Fruit fly (Drosophila melanogaster): ENCODE results near the gene CG8003.

Gene CG8003

dm6 chr3L:10678545-10679067 is 17.3 kb downstream of the CG8003 start (continued):
- TF ChIP-seq Optix (GFP tag; IDR thresholded peaks at IDR 0.05) = no peak
- no peak for TF ChIP-seq corto (GFP tag; optimal IDR thresholded peaks at IDR 0.05)
- peak; percentile 34; the same call in 1 of the 3 replicates for TF ChIP-seq CG34224 (GFP tag; IDR thresholded peaks at IDR 0.05; ENCODE audit: partially characterized antibody)
- TF ChIP-seq org-1 (GFP tag; optimal IDR thresholded peaks at IDR 0.05) = peak; percentile 98
- TF ChIP-seq CG43689 (GFP tag; IDR thresholded peaks at IDR 0.05) = peak; percentile 68; the same call in 1 of the 2 replicates
- TF ChIP-seq HmgZ (tag; optimal IDR thresholded peaks at IDR 0.05) = peak; percentile 94
- peak in 1 of 3 experiments; percentile 95 for TF ChIP-seq lola (GFP tag; optimal IDR thresholded peaks at IDR 0.05)
- TF ChIP-seq H2.0 (GFP tag; IDR thresholded peaks at IDR 0.05) = peak; percentile 87
- peak; percentile 91 for TF ChIP-seq CG9215 (GFP tag; IDR thresholded peaks at IDR 0.05)
- TF ChIP-seq dimm (GFP tag; IDR thresholded peaks at IDR 0.05) = no peak; the same call in 1 of the 2 replicates
- no peak for TF ChIP-seq HLH4C (GFP tag; IDR thresholded peaks at IDR 0.05; ENCODE audit: partially characterized antibody)
- TF ChIP-seq CG12104 (GFP tag; optimal IDR thresholded peaks at IDR 0.05) = peak; percentile 96
- no peak for TF ChIP-seq Lpt (GFP tag; optimal IDR thresholded peaks at IDR 0.05)
- TF ChIP-seq eyg (GFP tag; optimal IDR thresholded peaks at IDR 0.05) = peak; percentile 76
- peak; percentile 98 for TF ChIP-seq gcm (GFP tag; optimal IDR thresholded peaks at IDR 0.05)
- TF ChIP-seq CG9609 (GFP tag; optimal IDR thresholded peaks at IDR 0.05) = peak; percentile 85
- peak in 1 of 2 experiments; percentile 75 for TF ChIP-seq insv (GFP tag; optimal IDR thresholded peaks at IDR 0.05)
- TF ChIP-seq Hey (tag; optimal IDR thresholded peaks at IDR 0.05) = peak; percentile 67
- peak; percentile 96 for TF ChIP-seq CG6689 (GFP tag; IDR thresholded peaks at IDR 0.05)
- TF ChIP-seq CG4820 (GFP tag; optimal IDR thresholded peaks at IDR 0.05) = peak; percentile 86
- TF ChIP-seq Opbp (GFP tag; IDR thresholded peaks at IDR 0.05; ENCODE audit: partially characterized antibody) = no peak
- peak; percentile 92 for TF ChIP-seq dmrt11E (tag; optimal IDR thresholded peaks at IDR 0.05)
- peak; percentile 91 for TF ChIP-seq CG4424 (GFP tag; optimal IDR thresholded peaks at IDR 0.05)
- peak; percentile 80 for TF ChIP-seq CG10462 (GFP tag; optimal IDR thresholded peaks at IDR 0.05)
- peak; percentile 79 for TF ChIP-seq Atf3 (GFP tag; optimal IDR thresholded peaks at IDR 0.05)
- TF ChIP-seq CG8924 (tag; optimal IDR thresholded peaks at IDR 0.05) = peak; percentile 98
- TF ChIP-seq CG6272 (GFP tag; IDR thresholded peaks at IDR 0.05) = peak; percentile 76
- TF ChIP-seq CG18262 (tag; optimal IDR thresholded peaks at IDR 0.05) = peak; percentile 99
- peak; percentile 81 for TF ChIP-seq NFAT (GFP tag; IDR thresholded peaks at IDR 0.05)
- peak; percentile 89 for TF ChIP-seq ems (GFP tag; optimal IDR thresholded peaks at IDR 0.05)
- TF ChIP-seq CG32772 (GFP tag; IDR thresholded peaks at IDR 0.05) = peak; percentile 92
- peak; percentile 90 for TF ChIP-seq zfh2 (GFP tag; optimal IDR thresholded peaks at IDR 0.05)
- peak; percentile 88 for TF ChIP-seq NC2α (GFP tag; optimal IDR thresholded peaks at IDR 0.05)
- TF ChIP-seq CG6791 (GFP tag; IDR thresholded peaks at IDR 0.05; ENCODE audit: partially characterized antibody) = no peak
- peak; percentile 67 for TF ChIP-seq gcm2 (GFP tag; optimal IDR thresholded peaks at IDR 0.05)
- peak; percentile 92 for TF ChIP-seq CG4404 (GFP tag; IDR thresholded peaks at IDR 0.05)
- TF ChIP-seq Rfx (GFP tag; IDR thresholded peaks at IDR 0.05) = peak; percentile 91
- peak; percentile 97 for TF ChIP-seq CG18599 (GFP tag; optimal IDR thresholded peaks at IDR 0.05)
- peak; percentile 88 for TF ChIP-seq toy (GFP tag; IDR thresholded peaks at IDR 0.05)
- TF ChIP-seq repo (GFP tag; optimal IDR thresholded peaks at IDR 0.05) = peak; percentile 81
- TF ChIP-seq CG2712 (tag; optimal IDR thresholded peaks at IDR 0.05) = peak; percentile 98
- TF ChIP-seq HmgD (GFP tag; optimal IDR thresholded peaks at IDR 0.05) = peak; percentile 60
- peak; percentile 92 for TF ChIP-seq pros (GFP tag; optimal IDR thresholded peaks at IDR 0.05)
- TF ChIP-seq MESR4 (GFP tag; optimal IDR thresholded peaks at IDR 0.05) = peak; percentile 40
- no peak for TF ChIP-seq sc (optimal IDR thresholded peaks at IDR 0.05)
- TF ChIP-seq sc (GFP tag; optimal IDR thresholded peaks at IDR 0.05) = peak; percentile 86
- TF ChIP-seq Sry-β (GFP tag; optimal IDR thresholded peaks at IDR 0.05) = peak; percentile 61
- peak; percentile 90 for TF ChIP-seq Aef1 (GFP tag; IDR thresholded peaks at IDR 0.05)
- TF ChIP-seq CG30020 (tag; optimal IDR thresholded peaks at IDR 0.05) = peak; percentile 83
- TF ChIP-seq Lim3 (GFP tag; IDR thresholded peaks at IDR 0.05) = 0 out of 2 replicates have a peak, but pooled peaks have one; percentile 54
- peak; percentile 35 for TF ChIP-seq Elba2 (GFP tag; optimal IDR thresholded peaks at IDR 0.05)

Data from whole organism, embryonic.